Fruit fly (Drosophila melanogaster): ENCODE data around the gene norpA.

norpA gene

dm6 chrX:4322234-4323210 is at the start of gene norpA (continued):
- TF ChIP-seq pzg (GFP tag; optimal IDR thresholded peaks at IDR 0.05) (peak; percentile 84), ind (GFP tag; optimal IDR thresholded peaks at IDR 0.05) (peak; percentile 10), bcd (GFP tag; optimal IDR thresholded peaks at IDR 0.05) (no peak), CG8290 (GFP tag; optimal IDR thresholded peaks at IDR 0.05) (peak; percentile 98), CG8290 (tag; optimal IDR thresholded peaks at IDR 0.05) (peak; percentile 95 to 96), pan (optimal IDR thresholded peaks at IDR 0.05) (no peak), pan (GFP tag; optimal IDR thresholded peaks at IDR 0.05 in 1 of 2, IDR thresholded peaks at IDR 0.05 in 1 of 2) (no peak), Xbp1 (GFP tag; optimal IDR thresholded peaks at IDR 0.05) (peak; percentile 15), CG12942 (GFP tag; optimal IDR thresholded peaks at IDR 0.05) (no peak), CG13296 (GFP tag; optimal IDR thresholded peaks at IDR 0.05) (no peak), Ets65A (GFP tag) (peak; percentile 73), CG10462 (GFP tag; optimal IDR thresholded peaks at IDR 0.05) (no peak), lov (optimal IDR thresholded peaks at IDR 0.05) (no peak), lov (GFP tag; IDR thresholded peaks at IDR 0.05) (no peak), Side (GFP tag; optimal IDR thresholded peaks at IDR 0.05) (peak; percentile 5), Myb (GFP tag; optimal IDR thresholded peaks at IDR 0.05) (peak; percentile 15), en (GFP tag; optimal IDR thresholded peaks at IDR 0.05) (peak; percentile 35), Dbx (GFP tag; IDR thresholded peaks at IDR 0.05) (peak; percentile 64; the same call in 2 of the 3 replicates), HmgZ (tag; optimal IDR thresholded peaks at IDR 0.05) (peak; percentile 9), corto (GFP tag; optimal IDR thresholded peaks at IDR 0.05) (no peak), Jarid2 (GFP tag; optimal IDR thresholded peaks at IDR 0.05) (peak; percentile 19), CG12391 (tag; optimal IDR thresholded peaks at IDR 0.05) (no peak), CG11560 (tag; IDR thresholded peaks at IDR 0.05) (peak; percentile 47; the same call in 1 of the 3 replicates), Hr3 (GFP tag; optimal IDR thresholded peaks at IDR 0.05) (no peak), bab2 (GFP tag; optimal IDR thresholded peaks at IDR 0.05) (peak; percentile 9), al (GFP tag; IDR thresholded peaks at IDR 0.05) (no peak), dpn (GFP tag; optimal IDR thresholded peaks at IDR 0.05) (peak in 1 of 2 experiments; percentile 19), Rfx (GFP tag; IDR thresholded peaks at IDR 0.05) (peak; percentile 59), chm (GFP tag; IDR thresholded peaks at IDR 0.05) (no peak), unc-4 (GFP tag; IDR thresholded peaks at IDR 0.05; ENCODE audit: partially characterized antibody) (peak; percentile 93), dmrt99B (tag; optimal IDR thresholded peaks at IDR 0.05) (peak; percentile 22), Oli (tag; optimal IDR thresholded peaks at IDR 0.05) (peak; percentile 39), Tbp (GFP tag; optimal IDR thresholded peaks at IDR 0.05) (no peak), CG8281 (tag; optimal IDR thresholded peaks at IDR 0.05) (no peak), kni (GFP tag; optimal IDR thresholded peaks at IDR 0.05) (no peak), z (GFP tag; IDR thresholded peaks at IDR 0.05) (no peak), vfl (GFP tag; optimal IDR thresholded peaks at IDR 0.05) (no peak), Abd-B (GFP tag; optimal IDR thresholded peaks at IDR 0.05) (no peak), nau (GFP tag; optimal IDR thresholded peaks at IDR 0.05) (peak; percentile 40), ERR (GFP tag; optimal IDR thresholded peaks at IDR 0.05) (peak; percentile 19), scrt (GFP tag; optimal IDR thresholded peaks at IDR 0.05) (no peak), CG2116 (GFP tag; optimal IDR thresholded peaks at IDR 0.05) (peak; percentile 45), CG16813 (GFP tag; IDR thresholded peaks at IDR 0.05; ENCODE audit: partially characterized antibody) (peak; percentile 87), D19B (GFP tag; optimal IDR thresholded peaks at IDR 0.05) (no peak), fd96Cb (tag; optimal IDR thresholded peaks at IDR 0.05) (peak; percentile 19), GATAe (GFP tag; conservative IDR thresholded peaks at IDR 0.05) (no peak), fd3F (GFP tag; optimal IDR thresholded peaks at IDR 0.05) (peak; percentile 9), prd (optimal IDR thresholded peaks at IDR 0.05) (no peak), prd (GFP tag; IDR thresholded peaks at IDR 0.05) (peak; percentile 22; the same call in 1 of the 3 replicates), CG2712 (tag; optimal IDR thresholded peaks at IDR 0.05) (no peak)

All from whole organism, embryonic.